Worm (Caenorhabditis elegans): ENCODE results near the gene nas-33.

DNA sequence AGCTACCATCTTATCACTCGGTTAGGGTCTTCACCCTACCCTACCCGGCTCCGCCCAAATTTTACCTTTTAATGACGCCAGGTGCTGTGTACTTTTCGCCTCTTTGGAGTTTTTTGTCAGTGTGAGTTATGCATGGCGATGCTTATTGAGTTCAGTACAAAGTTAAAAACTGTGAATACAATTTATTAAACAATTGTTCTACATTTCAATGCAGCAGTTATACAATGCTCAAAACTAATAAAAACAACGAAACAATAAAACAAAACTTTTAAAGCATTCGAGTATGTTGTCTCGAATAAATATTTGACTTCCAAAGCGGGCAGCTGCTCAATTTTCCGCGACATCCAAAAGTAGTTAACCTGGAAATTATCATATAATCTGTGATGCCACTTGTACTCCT lies 24.5 kb downstream of the nas-33 start, which contains the start of gene ctsa-2:
- TF ChIP-seq him-1 (tag; optimal IDR thresholded peaks at IDR 0.05) (no peak), dao-5 (tag; optimal IDR thresholded peaks at IDR 0.05) (no peak), W03F9.2 (tag; optimal IDR thresholded peaks at IDR 0.05) (no peak)
